Fruit fly (Drosophila melanogaster) S2 (cell line): Measurements from ENCODE around the gene CG3337.

Source experiments
- CG8478 ChIP-seq: fragments of >200 bp; optimal IDR thresholded peaks from 2 replicates; lab custom pipeline; 2018
- CTCF ChIP-seq, 2 experiments: fragments of >200 bp; optimal IDR thresholded peaks; 2 replicates each; lab custom pipeline; 2018

dm6 chr3R:21204500-21205167 lies 18.8 kb downstream of the CG3337 start:
- TF ChIP-seq CG8478 (no peak), CTCF (optimal IDR thresholded peaks at IDR 0.05; lab: Kevin White, UChicago) (no peak)
